Fruit fly (Drosophila melanogaster) Kc167 (cell line): Measurements from ENCODE around the gene cact.

ENCODE experiments used
- Myc ChIP-seq: fragments of >200 bp; optimal IDR thresholded peaks from 2 replicates; lab custom pipeline; 2017; ENCODE audit warnings: missing external identifiers
- Sin3A ChIP-seq: fragments of >200 bp; optimal IDR thresholded peaks from 2 replicates; lab custom pipeline; 2018; ENCODE audit warnings: missing external identifiers
- h ChIP-seq: fragments of >200 bp; optimal IDR thresholded peaks from 3 replicates; lab custom pipeline; 2018; ENCODE audit warnings: missing external identifiers
- insv ChIP-seq: fragments of >200 bp; optimal IDR thresholded peaks from 3 replicates; lab custom pipeline; 2018; ENCODE audit warnings: missing external identifiers
- psq ChIP-seq: fragments of >200 bp; optimal IDR thresholded peaks from 2 replicates; lab custom pipeline; 2017; ENCODE audit warnings: missing external identifiers
- ttk ChIP-seq: sonication (Bioruptor generic); optimal IDR thresholded peaks from 2 replicates; lab custom pipeline; 2017; ENCODE audit warnings: missing external identifiers

Gene cact

dm6 chr2L:16293703-16294233, 32.2 kb downstream of the cact start, which contains the start of gene Cyp303a1:
Gene Cyp303a1, plus strand, starts transcription at chr2L:16294183.
- TF ChIP-seq h (lab: Kevin White, UChicago) (no peak), Myc (lab: Kevin White, UChicago) (no peak), ttk (lab: Kevin White, UChicago) (no peak), psq (no peak), Sin3A (lab: Kevin White, UChicago) (no peak), insv (no peak)

- TF ChIP-seq psq (no peak), ttk (lab: Kevin White, UChicago) (no peak), insv (no peak), h (lab: Kevin White, UChicago) (no peak)
Measured at dm6 chr2L:16292975-16293501, 33.0 kb downstream of the cact start, which contains the start of gene CG13258. Gene CG13258, minus strand, starts transcription at chr2L:16293025.

- TF ChIP-seq psq: no peak
- TF ChIP-seq insv: no peak
- no peak for TF ChIP-seq ttk (lab: Kevin White, UChicago)
- no peak for TF ChIP-seq Myc (lab: Kevin White, UChicago)
- no peak for TF ChIP-seq Sin3A (lab: Kevin White, UChicago)
- no peak for TF ChIP-seq h (lab: Kevin White, UChicago)
Measured at dm6 chr2L:16290984-16291383, 35.0 kb downstream of the cact start, which contains the start of gene CG17329. Gene CG17329, plus strand, starts transcription at chr2L:16291284.

- TF ChIP-seq Myc (lab: Kevin White, UChicago) (no peak), psq (no peak), h (lab: Kevin White, UChicago) (no peak), ttk (lab: Kevin White, UChicago) (no peak), insv (no peak), Sin3A (lab: Kevin White, UChicago) (no peak)
Measured at dm6 chr2L:16288393-16288731, 37.6 kb downstream of the cact start.

dm6 chr2L:16287602-16288392, 38.2 kb downstream of the cact start, which contains the start of the genes crp and pkaap:
Gene crp, minus strand, starts transcription at chr2L:16287730.
Gene pkaap, plus strand, starts transcription at chr2L:16288290.
- TF ChIP-seq psq (no peak), ttk (lab: Kevin White, UChicago) (no peak), h (lab: Kevin White, UChicago) (no peak), Sin3A (lab: Kevin White, UChicago) (no peak), insv (no peak)

dm6 chr2L:16287006-16287601, 38.9 kb downstream of the cact start:
- no peak for TF ChIP-seq ttk (lab: Kevin White, UChicago)
- TF ChIP-seq h (lab: Kevin White, UChicago): no peak
- TF ChIP-seq psq: no peak
- TF ChIP-seq insv: no peak
- TF ChIP-seq Sin3A (lab: Kevin White, UChicago): no peak

- TF ChIP-seq Myc (lab: Kevin White, UChicago): no peak
- TF ChIP-seq Sin3A (lab: Kevin White, UChicago): no peak
- TF ChIP-seq psq: peak; percentile 89
Measured at dm6 chr2L:16286360-16287005, 39.5 kb downstream of the cact start.

- TF ChIP-seq ttk (lab: Kevin White, UChicago) (no peak), Myc (lab: Kevin White, UChicago) (no peak), insv (no peak), psq (no peak), h (lab: Kevin White, UChicago) (no peak), Sin3A (lab: Kevin White, UChicago) (no peak)
Measured at dm6 chr2L:16285692-16286359, 40.2 kb downstream of the cact start.

dm6 chr2L:16284306-16285299, 41.4 kb downstream of the cact start:
- TF ChIP-seq psq: no peak
- no peak for TF ChIP-seq Sin3A (lab: Kevin White, UChicago)
- TF ChIP-seq h (lab: Kevin White, UChicago): no peak
- TF ChIP-seq ttk (lab: Kevin White, UChicago): no peak
- no peak for TF ChIP-seq insv
- no peak for TF ChIP-seq Myc (lab: Kevin White, UChicago)

dm6 chr2L:16282856-16283255, 43.2 kb downstream of the cact start:
- TF ChIP-seq Sin3A (lab: Kevin White, UChicago): no peak
- no peak for TF ChIP-seq insv
- TF ChIP-seq ttk (lab: Kevin White, UChicago): no peak
- TF ChIP-seq Myc (lab: Kevin White, UChicago): no peak
- no peak for TF ChIP-seq psq
- no peak for TF ChIP-seq h (lab: Kevin White, UChicago)
